Worm (Caenorhabditis elegans) whole organism, mixed stage, embryonic: Measurements from ENCODE around the gene srh-216.

Experiments used
- M03D4.4 ChIP-seq: sonication (generic microtip); optimal IDR thresholded peaks from 2 replicates; lab custom pipeline; 2017; ENCODE audit warnings: mild to moderate bottlenecking, missing genetic modification characterization, missing compliant biosample characterization
- bed-3 ChIP-seq: fragments of 200-800 bp; sonication (Bioruptor generic); optimal IDR thresholded peaks from 3 replicates; lab custom pipeline; 2018; ENCODE audit warnings: mild to moderate bottlenecking, missing genetic modification characterization, moderate library complexity, missing compliant biosample characterization
- blmp-1 ChIP-seq: fragments of 150-350 bp; optimal IDR thresholded peaks from 2 replicates; lab custom pipeline; 2014; ENCODE audit warnings: missing biosample characterization, missing genetic modification characterization
- ceh-43 ChIP-seq: fragments of 200-800 bp; sonication (Bioruptor generic); optimal IDR thresholded peaks from 2 replicates; lab custom pipeline; 2018; ENCODE audit warnings: mild to moderate bottlenecking, missing genetic modification characterization, moderate library complexity, missing compliant biosample characterization
- ceh-83 ChIP-seq: fragments of 200-800 bp; sonication (Bioruptor generic); optimal IDR thresholded peaks from 2 replicates; lab custom pipeline; 2018; ENCODE audit warnings: mild to moderate bottlenecking, missing genetic modification characterization, missing compliant biosample characterization
- ces-1 ChIP-seq: fragments of 150-350 bp; optimal IDR thresholded peaks from 2 replicates; lab custom pipeline; 2014; ENCODE audit warnings: missing biosample characterization, missing genetic modification reagents, missing genetic modification characterization
- cnd-1 ChIP-seq: fragments of 200-800 bp; sonication (Bioruptor generic); optimal IDR thresholded peaks from 2 replicates; lab custom pipeline; 2018; ENCODE audit warnings: mild to moderate bottlenecking, missing genetic modification characterization, missing compliant biosample characterization
- drap-1 ChIP-seq: fragments of 200-800 bp; sonication (Bioruptor generic); optimal IDR thresholded peaks from 3 replicates; lab custom pipeline; 2018; ENCODE audit warnings: mild to moderate bottlenecking, missing genetic modification characterization, missing compliant biosample characterization
- elt-1 ChIP-seq: sonication (generic microtip); optimal IDR thresholded peaks from 2 replicates; lab custom pipeline; 2017; ENCODE audit warnings: missing genetic modification characterization, mild to moderate bottlenecking, missing compliant biosample characterization, antibody characterized with exemption, moderate library complexity, borderline replicate concordance; ENCODE audit not compliant: insufficient read depth
- elt-3 ChIP-seq: fragments of 150-350 bp; optimal IDR thresholded peaks from 2 replicates; lab custom pipeline; 2014; ENCODE audit warnings: missing biosample characterization, missing genetic modification characterization
- flh-1 ChIP-seq: fragments of 200-800 bp; sonication (Bioruptor generic); optimal IDR thresholded peaks from 2 replicates; lab custom pipeline; 2018; ENCODE audit warnings: mild to moderate bottlenecking, missing genetic modification characterization, moderate library complexity, missing compliant biosample characterization
- hlh-1 ChIP-seq: fragments of 150-350 bp; optimal IDR thresholded peaks from 2 replicates; lab custom pipeline; 2014; ENCODE audit warnings: missing biosample characterization, missing genetic modification reagents, missing genetic modification characterization
- lin-13 ChIP-seq: fragments of 150-350 bp; optimal IDR thresholded peaks from 2 replicates; lab custom pipeline; 2014; ENCODE audit warnings: missing biosample characterization, missing genetic modification characterization
- lin-32 ChIP-seq: fragments of 200-800 bp; sonication (Bioruptor generic); optimal IDR thresholded peaks from 2 replicates; lab custom pipeline; 2018; ENCODE audit warnings: mild to moderate bottlenecking, missing genetic modification characterization, missing compliant biosample characterization
- lsy-2 ChIP-seq: fragments of 150-350 bp; optimal IDR thresholded peaks from 2 replicates; lab custom pipeline; 2014; ENCODE audit warnings: missing biosample characterization, missing genetic modification characterization
- mab-5 ChIP-seq: fragments of 150-350 bp; optimal IDR thresholded peaks from 2 replicates; lab custom pipeline; 2014; ENCODE audit warnings: missing biosample characterization, missing genetic modification characterization
- mls-2 ChIP-seq: sonication (generic microtip); optimal IDR thresholded peaks from 2 replicates; lab custom pipeline; 2016; ENCODE audit warnings: mild to moderate bottlenecking, missing genetic modification characterization, moderate library complexity, missing compliant biosample characterization
- nhr-12 ChIP-seq: fragments of 150-350 bp; optimal IDR thresholded peaks from 2 replicates; lab custom pipeline; 2014; ENCODE audit warnings: missing biosample characterization, missing genetic modification characterization
- nhr-237 ChIP-seq: fragments of 150-350 bp; optimal IDR thresholded peaks from 2 replicates; lab custom pipeline; 2014; ENCODE audit warnings: missing biosample characterization, missing genetic modification characterization
- nhr-28 ChIP-seq: fragments of 150-350 bp; optimal IDR thresholded peaks from 2 replicates; lab custom pipeline; 2014; ENCODE audit warnings: missing biosample characterization, missing genetic modification characterization
- nhr-76 ChIP-seq: sonication (generic microtip); optimal IDR thresholded peaks from 2 replicates; lab custom pipeline; 2017; ENCODE audit warnings: missing biosample characterization, missing genetic modification characterization
- snpc-4 ChIP-seq: fragments of 150-350 bp; optimal IDR thresholded peaks from 2 replicates; lab custom pipeline; 2014; ENCODE audit warnings: missing biosample characterization, missing genetic modification characterization
- sptf-1 ChIP-seq: sonication (generic microtip); optimal IDR thresholded peaks from 2 replicates; lab custom pipeline; 2017; ENCODE audit warnings: mild to moderate bottlenecking, missing genetic modification characterization, moderate library complexity, missing compliant biosample characterization
- tbx-8 ChIP-seq: fragments of 200-800 bp; sonication (Bioruptor generic); optimal IDR thresholded peaks from 2 replicates; lab custom pipeline; 2018; ENCODE audit warnings: mild to moderate bottlenecking, missing genetic modification characterization, moderate library complexity, missing compliant biosample characterization
- unc-39 ChIP-seq: fragments of 150-350 bp; optimal IDR thresholded peaks from 2 replicates; lab custom pipeline; 2014; ENCODE audit warnings: missing biosample characterization, missing genetic modification characterization
- unc-62 ChIP-seq: fragments of 150-350 bp; optimal IDR thresholded peaks from 2 replicates; lab custom pipeline; 2014; ENCODE audit warnings: missing biosample characterization, missing genetic modification reagents, missing genetic modification characterization
- zip-8 ChIP-seq: fragments of 150-350 bp; optimal IDR thresholded peaks from 2 replicates; lab custom pipeline; 2014; ENCODE audit warnings: missing biosample characterization, missing genetic modification characterization
- ztf-11 ChIP-seq: fragments of 150-350 bp; optimal IDR thresholded peaks from 2 replicates; lab custom pipeline; 2014; ENCODE audit warnings: missing biosample characterization, missing genetic modification characterization

Gene srh-216

ce11 chrV:16827485-16827884 lies at the start of gene srh-216:
TSS of gene srh-216 (minus strand) at chrV:16827585.
- TF ChIP-seq nhr-237 (tag; lab: Kevin White, UChicago) (no peak), ceh-43 (GFP tag; lab: Kevin White, UChicago) (no peak), ceh-83 (GFP tag; lab: Kevin White, UChicago) (no peak), unc-39 (no peak), lin-13 (tag; lab: Kevin White, UChicago) (no peak), zip-8 (tag; lab: Kevin White, UChicago) (no peak), elt-1 (tag; lab: Kevin White, UChicago) (no peak), nhr-76 (tag; lab: Kevin White, UChicago) (no peak), ces-1 (GFP tag; lab: Kevin White, UChicago) (no peak), flh-1 (no peak), mls-2 (tag; lab: Kevin White, UChicago) (no peak), cnd-1 (tag; lab: Kevin White, UChicago) (no peak), lin-32 (GFP tag; lab: Kevin White, UChicago) (no peak), elt-3 (tag; lab: Kevin White, UChicago) (no peak)

- TF ChIP-seq blmp-1 (tag; lab: Kevin White, UChicago) (no peak), ceh-43 (GFP tag; lab: Kevin White, UChicago) (no peak), lin-32 (GFP tag; lab: Kevin White, UChicago) (no peak)
Observed at ce11 chrV:16874966-16875365, 47.6 kb upstream of the srh-216 start, which contains the start of gene F49A5.10. TSS of gene F49A5.10 (plus strand) at chrV:16875266.

- TF ChIP-seq lin-32 (GFP tag; lab: Kevin White, UChicago) (no peak), elt-1 (tag; lab: Kevin White, UChicago) (no peak), ceh-83 (GFP tag; lab: Kevin White, UChicago) (no peak), nhr-12 (tag; lab: Kevin White, UChicago) (no peak), ceh-43 (GFP tag; lab: Kevin White, UChicago) (no peak), nhr-28 (tag; lab: Kevin White, UChicago) (no peak), blmp-1 (tag; lab: Kevin White, UChicago) (no peak)
Observed at ce11 chrV:16873642-16874041, 46.3 kb upstream of the srh-216 start, which contains the start of gene srw-23. TSS of gene srw-23 (plus strand) at chrV:16873942.

ce11 chrV:16871387-16871786 lies 44.0 kb upstream of the srh-216 start, which contains the start of gene thn-4:
TSS of gene thn-4 (minus strand) at chrV:16871487.
- TF ChIP-seq cnd-1 (tag; lab: Kevin White, UChicago) (no peak), nhr-76 (tag; lab: Kevin White, UChicago) (no peak), flh-1 (no peak), sptf-1 (no peak), snpc-4 (no peak), drap-1 (GFP tag; lab: Kevin White, UChicago) (no peak), lsy-2 (tag; lab: Kevin White, UChicago) (no peak), mls-2 (tag; lab: Kevin White, UChicago) (no peak), ceh-43 (GFP tag; lab: Kevin White, UChicago) (no peak), nhr-12 (tag; lab: Kevin White, UChicago) (no peak), elt-3 (tag; lab: Kevin White, UChicago) (no peak), ces-1 (GFP tag; lab: Kevin White, UChicago) (no peak), elt-1 (tag; lab: Kevin White, UChicago) (no peak), ceh-83 (GFP tag; lab: Kevin White, UChicago) (no peak)
- TF ChIP-seq, all 35 proteins: peak for 0

- TF ChIP-seq elt-3 (tag; lab: Kevin White, UChicago) (no peak), hlh-1 (no peak)
Observed at ce11 chrV:16869740-16870139, 42.4 kb upstream of the srh-216 start, which contains the start of gene clec-33. TSS of gene clec-33 (minus strand) at chrV:16869840.

ce11 chrV:16865404-16865803 lies 38.0 kb upstream of the srh-216 start, which contains the start of gene clec-28:
TSS of gene clec-28 (plus strand) at chrV:16865704.
- no peak for TF ChIP-seq flh-1
- no peak for TF ChIP-seq bed-3 (GFP tag; lab: Kevin White, UChicago)
- no peak for TF ChIP-seq lsy-2 (tag; lab: Kevin White, UChicago)
- no peak for TF ChIP-seq zip-8 (tag; lab: Kevin White, UChicago)
- TF ChIP-seq unc-62 (GFP tag; lab: Kevin White, UChicago): no peak
- no peak for TF ChIP-seq mab-5 (tag; lab: Kevin White, UChicago)
- TF ChIP-seq ztf-11 (tag; lab: Kevin White, UChicago): no peak
- TF ChIP-seq blmp-1 (tag; lab: Kevin White, UChicago): no peak
- no peak for TF ChIP-seq tbx-8 (GFP tag; lab: Kevin White, UChicago)
- no peak for TF ChIP-seq ces-1 (GFP tag; lab: Kevin White, UChicago)
- TF ChIP-seq nhr-76 (tag; lab: Kevin White, UChicago): no peak
- no peak for TF ChIP-seq M03D4.4 (tag; lab: Kevin White, UChicago)
- TF ChIP-seq hlh-1: no peak
- TF ChIP-seq lin-32 (GFP tag; lab: Kevin White, UChicago): no peak
- TF ChIP-seq nhr-12 (tag; lab: Kevin White, UChicago): no peak
- no peak for TF ChIP-seq mls-2 (tag; lab: Kevin White, UChicago)
- TF ChIP-seq elt-1 (tag; lab: Kevin White, UChicago): no peak
- TF ChIP-seq unc-39: no peak
- no peak for TF ChIP-seq drap-1 (GFP tag; lab: Kevin White, UChicago)
- no peak for TF ChIP-seq nhr-28 (tag; lab: Kevin White, UChicago)
